Fruit fly (Drosophila melanogaster): ENCODE data around the gene nSMase.

dm6 chr3L:3197464-3197863 is 21.5 kb upstream of the nSMase start, which contains the start of gene CG14966:
- no peak for TF ChIP-seq CG8478 (optimal IDR thresholded peaks at IDR 0.05)
- TF ChIP-seq CTCF (optimal IDR thresholded peaks at IDR 0.05): peak in 1 of 2 experiments; percentile 39

All from S2 (cell line).